Fruit fly (Drosophila melanogaster) whole organism: ENCODE results near the gene CG7370.

ENCODE experiments used
- CG8478 ChIP-seq: fragments of >200 bp; optimal IDR thresholded peaks from 2 replicates; lab custom pipeline; 2018; ENCODE audit warnings: inconsistent platforms
- Dll ChIP-seq: fragments of >200 bp; optimal IDR thresholded peaks from 2 replicates; lab custom pipeline; 2017
- EcR ChIP-seq, 2 experiments: fragments of >200 bp; optimal IDR thresholded peaks; 2 replicates each; lab custom pipeline; 2017; ENCODE audit warnings: missing biosample characterization in 2 of 2, missing genetic modification characterization in 2 of 2, missing genetic modification reagents in 2 of 2
- pan ChIP-seq: fragments of >200 bp; optimal IDR thresholded peaks from 2 replicates; lab custom pipeline; 2017
- psq ChIP-seq: fragments of >200 bp; optimal IDR thresholded peaks from 2 replicates; lab custom pipeline; 2017
- usp ChIP-seq: fragments of >200 bp; optimal IDR thresholded peaks from 2 replicates; lab custom pipeline; 2017; ENCODE audit warnings: missing biosample characterization, missing genetic modification characterization, mixed read lengths

Gene CG7370

dm6 chr3L:21813598-21813997 is 44.0 kb downstream of the CG7370 start, which contains the start of gene CG43895:
TSS of gene CG43895 (minus strand) at chr3L:21813698.
- TF ChIP-seq CG8478 (lab: Kevin White, UChicago) (no peak), usp (no peak), pan (no peak), Dll (no peak), EcR (GFP tag; optimal IDR thresholded peaks at IDR 0.05; lab: Kevin White, UChicago) (no peak), psq (no peak)

dm6 chr3L:21818701-21819100 is 49.1 kb downstream of the CG7370 start:
- TF ChIP-seq CG8478 (lab: Kevin White, UChicago), result no peak
- no peak for TF ChIP-seq Dll
- TF ChIP-seq EcR (GFP tag; optimal IDR thresholded peaks at IDR 0.05; lab: Kevin White, UChicago), result no peak
- TF ChIP-seq pan, result no peak
- TF ChIP-seq usp, result no peak
- no peak for TF ChIP-seq psq

DNA sequence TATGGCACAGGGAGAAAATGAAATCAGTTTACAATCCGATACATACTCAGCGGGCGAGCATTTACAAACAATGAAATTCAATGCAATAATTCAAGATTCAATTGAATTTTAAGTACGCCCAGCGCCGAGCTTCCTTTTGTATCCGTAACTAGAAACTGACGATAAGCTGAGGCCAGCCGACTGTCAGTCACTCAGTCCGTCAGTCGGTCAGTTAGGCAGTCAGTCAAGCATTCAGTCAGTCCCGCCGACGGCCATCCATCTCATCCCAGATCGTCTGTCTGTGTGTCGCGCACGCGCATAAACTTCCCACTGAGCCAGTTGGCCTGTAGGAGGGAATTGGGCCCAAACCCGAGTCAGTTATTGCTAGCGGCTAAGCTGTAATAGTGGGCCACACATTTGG is 49.9 kb downstream of the CG7370 start:
- no peak for TF ChIP-seq psq
- no peak for TF ChIP-seq pan
- TF ChIP-seq CG8478 (lab: Kevin White, UChicago), result no peak
- no peak for TF ChIP-seq Dll
- no peak for TF ChIP-seq usp
- TF ChIP-seq EcR (GFP tag; optimal IDR thresholded peaks at IDR 0.05; lab: Kevin White, UChicago), result no peak
